Fruit fly (Drosophila melanogaster) whole organism, embryonic: ENCODE results near the gene Uba5.

Experiments
- Bgb ChIP-seq: fragments of 200-800 bp; sonication (Bioruptor generic); IDR thresholded peaks from 2 replicates; pipeline ENCODE4 v1.3.6; 2022; ENCODE audit warnings: missing biosample characterization, missing genetic modification characterization; ENCODE audit not compliant: partially characterized antibody
- CG10654 ChIP-seq: fragments of 200-800 bp; sonication (Bioruptor generic); optimal IDR thresholded peaks from 2 replicates; lab custom pipeline; 2016; ENCODE audit warnings: missing biosample characterization, missing genetic modification characterization
- CG11695 ChIP-seq: fragments of 200-800 bp; sonication (Bioruptor generic); IDR thresholded peaks from 3 replicates; pipeline ENCODE4 v1.3.6; 2022; ENCODE audit warnings: missing biosample characterization, missing genetic modification characterization
- CG12299 ChIP-seq: fragments of 200-800 bp; sonication (Bioruptor generic); optimal IDR thresholded peaks from 2 replicates; lab custom pipeline; 2018; ENCODE audit warnings: missing biosample characterization, mild to moderate bottlenecking, missing genetic modification characterization
- CG13123 ChIP-seq: fragments of 200-800 bp; sonication (Bioruptor generic); optimal IDR thresholded peaks from 2 replicates; lab custom pipeline; 2016; ENCODE audit warnings: missing biosample characterization, missing genetic modification characterization
- CG13624 ChIP-seq: fragments of 200-800 bp; sonication (Bioruptor generic); optimal IDR thresholded peaks from 2 replicates; lab custom pipeline; 2016; ENCODE audit warnings: missing biosample characterization, missing genetic modification characterization
- CG16779 ChIP-seq: fragments of 200-800 bp; sonication (Bioruptor generic); IDR thresholded peaks from 2 replicates; pipeline ENCODE4 v1.3.6; 2022; ENCODE audit warnings: missing biosample characterization, missing genetic modification characterization
- CG1792 ChIP-seq: fragments of 200-800 bp; sonication (Bioruptor generic); optimal IDR thresholded peaks from 2 replicates; lab custom pipeline; 2016; ENCODE audit warnings: missing biosample characterization, missing genetic modification characterization
- CG18619 ChIP-seq: fragments of 200-800 bp; sonication (Bioruptor generic); optimal IDR thresholded peaks from 3 replicates; lab custom pipeline; 2017; ENCODE audit warnings: missing biosample characterization, mild to moderate bottlenecking, missing genetic modification characterization
- CG32772 ChIP-seq: fragments of 200-800 bp; sonication (Bioruptor generic); IDR thresholded peaks from 2 replicates; pipeline ENCODE4 v1.3.6; 2022; ENCODE audit warnings: missing biosample characterization, missing genetic modification characterization
- CG3407 ChIP-seq: fragments of 200-800 bp; sonication (Bioruptor generic); optimal IDR thresholded peaks from 2 replicates; lab custom pipeline; 2018; ENCODE audit warnings: missing biosample characterization, mild to moderate bottlenecking, missing genetic modification characterization
- CG34422 ChIP-seq: fragments of 200-800 bp; sonication (Bioruptor generic); IDR thresholded peaks from 3 replicates; pipeline ENCODE4 v1.3.6; 2022; ENCODE audit warnings: missing biosample characterization, missing genetic modification characterization
- CG7372 ChIP-seq: fragments of 200-800 bp; sonication (Bioruptor generic); IDR thresholded peaks from 2 replicates; pipeline ENCODE4 v1.3.6; 2022; ENCODE audit warnings: missing biosample characterization, missing genetic modification characterization
- CG7963 ChIP-seq: fragments of 200-800 bp; sonication (Bioruptor generic); IDR thresholded peaks from 3 replicates; pipeline ENCODE4 v1.3.6; 2022; ENCODE audit warnings: missing biosample characterization, missing genetic modification characterization; ENCODE audit not compliant: partially characterized antibody
- CG8281 ChIP-seq: fragments of 200-800 bp; sonication (Bioruptor generic); optimal IDR thresholded peaks from 2 replicates; lab custom pipeline; 2018; ENCODE audit warnings: missing biosample characterization, mild to moderate bottlenecking, missing genetic modification characterization, moderate library complexity
- CG8478 ChIP-seq: fragments of >200 bp; optimal IDR thresholded peaks from 2 replicates; lab custom pipeline; 2018
- CG9876 ChIP-seq: fragments of 200-800 bp; sonication (Bioruptor generic); optimal IDR thresholded peaks from 2 replicates; lab custom pipeline; 2016; ENCODE audit warnings: missing biosample characterization, missing genetic modification characterization
- Chrac-16 ChIP-seq: fragments of 200-800 bp; sonication (Bioruptor generic); optimal IDR thresholded peaks from 3 replicates; lab custom pipeline; 2016; ENCODE audit warnings: missing biosample characterization, missing genetic modification characterization
- CkIIα-i1 ChIP-seq: fragments of 200-800 bp; sonication (Bioruptor generic); IDR thresholded peaks from 2 replicates; pipeline ENCODE4 v1.3.6; 2022; ENCODE audit warnings: missing biosample characterization, missing genetic modification characterization
- D19A ChIP-seq: fragments of 200-800 bp; optimal IDR thresholded peaks from 3 replicates; lab custom pipeline; 2019; ENCODE audit warnings: missing biosample characterization, mild to moderate bottlenecking, missing genetic modification characterization, moderate library complexity
- Dbx ChIP-seq: fragments of 200-800 bp; sonication (Bioruptor generic); IDR thresholded peaks from 3 replicates; pipeline ENCODE4 v1.3.6; 2022; ENCODE audit warnings: missing biosample characterization, missing genetic modification characterization
- Dip2 ChIP-seq: fragments of 200-800 bp; sonication (Bioruptor generic); IDR thresholded peaks from 2 replicates; pipeline ENCODE4 v1.3.6; 2022; ENCODE audit warnings: missing biosample characterization, missing genetic modification characterization
- Gug ChIP-seq: fragments of 200-800 bp; sonication (Bioruptor generic); IDR thresholded peaks from 4 replicates; pipeline ENCODE4 v1.3.6; 2022; ENCODE audit warnings: missing biosample characterization, missing genetic modification characterization
- HLHmδ ChIP-seq: fragments of 200-800 bp; sonication (Bioruptor generic); optimal IDR thresholded peaks from 2 replicates; lab custom pipeline; 2018; ENCODE audit warnings: missing biosample characterization, mild to moderate bottlenecking, missing genetic modification characterization, moderate library complexity
- Jarid2 ChIP-seq: fragments of 200-800 bp; sonication (Bioruptor generic); optimal IDR thresholded peaks from 3 replicates; lab custom pipeline; 2017; ENCODE audit warnings: mild to moderate bottlenecking, missing biosample characterization, missing genetic modification reagents, missing genetic modification characterization
- Lpt ChIP-seq: fragments of >200 bp; optimal IDR thresholded peaks from 2 replicates; lab custom pipeline; 2018; ENCODE audit warnings: missing biosample characterization, missing genetic modification characterization
- Mrtf ChIP-seq: fragments of 200-800 bp; sonication (Bioruptor generic); IDR thresholded peaks from 3 replicates; pipeline ENCODE4 v1.3.6; 2022; ENCODE audit warnings: missing biosample characterization, missing genetic modification characterization
- Oaz ChIP-seq: fragments of 200-800 bp; sonication (Bioruptor generic); IDR thresholded peaks from 2 replicates; pipeline ENCODE4 v1.3.6; 2022; ENCODE audit warnings: missing biosample characterization, missing genetic modification characterization
- Oli ChIP-seq: fragments of 200-800 bp; sonication (Bioruptor generic); optimal IDR thresholded peaks from 2 replicates; lab custom pipeline; 2018; ENCODE audit warnings: missing biosample characterization, mild to moderate bottlenecking, missing genetic modification characterization, moderate library complexity
- Opbp ChIP-seq: fragments of 200-800 bp; sonication (Bioruptor generic); IDR thresholded peaks from 3 replicates; pipeline ENCODE4 v1.3.6; 2022; ENCODE audit warnings: missing biosample characterization, missing genetic modification characterization; ENCODE audit not compliant: partially characterized antibody
- Spps ChIP-seq: fragments of 200-800 bp; sonication (Bioruptor generic); optimal IDR thresholded peaks from 2 replicates; lab custom pipeline; 2018; ENCODE audit warnings: missing biosample characterization, mild to moderate bottlenecking, missing genetic modification characterization
- Sry-β ChIP-seq: fragments of 200-800 bp; sonication (Bioruptor generic); optimal IDR thresholded peaks from 2 replicates; lab custom pipeline; 2018; ENCODE audit warnings: missing biosample characterization, mild to moderate bottlenecking, missing genetic modification characterization, moderate library complexity
- Taf1 ChIP-seq: fragments of 200-800 bp; sonication (Bioruptor generic); IDR thresholded peaks from 2 replicates; pipeline ENCODE4 v1.3.6; 2022; ENCODE audit warnings: missing biosample characterization, missing genetic modification characterization
- corto ChIP-seq: fragments of 200-800 bp; sonication (Bioruptor generic); optimal IDR thresholded peaks from 2 replicates; lab custom pipeline; 2016; ENCODE audit warnings: missing biosample characterization, mild to moderate bottlenecking, missing genetic modification characterization, moderate library complexity
- disco-r ChIP-seq: fragments of 200-800 bp; sonication (Bioruptor generic); optimal IDR thresholded peaks from 2 replicates; lab custom pipeline; 2016; ENCODE audit warnings: missing biosample characterization, missing genetic modification characterization
- ewg ChIP-seq: fragments of 200-800 bp; sonication (Bioruptor generic); optimal IDR thresholded peaks from 3 replicates; lab custom pipeline; 2017; ENCODE audit warnings: mild to moderate bottlenecking, missing biosample characterization, missing genetic modification reagents, missing genetic modification characterization
- gro ChIP-seq: fragments of 200-800 bp; sonication (Bioruptor generic); optimal IDR thresholded peaks from 2 replicates; lab custom pipeline; 2016; ENCODE audit warnings: missing biosample characterization, missing genetic modification characterization
- gsb ChIP-seq: fragments of 200-800 bp; sonication (Bioruptor generic); IDR thresholded peaks from 2 replicates; pipeline ENCODE4 v1.3.6; 2022; ENCODE audit warnings: missing biosample characterization, missing genetic modification characterization
- h ChIP-seq: fragments of >200 bp; optimal IDR thresholded peaks from 2 replicates; lab custom pipeline; 2017
- p53 ChIP-seq: fragments of 200-800 bp; sonication (Bioruptor generic); optimal IDR thresholded peaks from 2 replicates; lab custom pipeline; 2016; ENCODE audit warnings: missing biosample characterization, missing genetic modification characterization
- pum ChIP-seq: fragments of 200-800 bp; sonication (Bioruptor generic); optimal IDR thresholded peaks from 2 replicates; lab custom pipeline; 2016; ENCODE audit warnings: missing biosample characterization, missing genetic modification characterization
- row ChIP-seq: fragments of 200-800 bp; sonication (Bioruptor generic); IDR thresholded peaks from 3 replicates; pipeline ENCODE4 v1.3.6; 2022; ENCODE audit warnings: missing biosample characterization, missing genetic modification characterization
- sd ChIP-seq: fragments of 200-800 bp; sonication (Bioruptor generic); optimal IDR thresholded peaks from 3 replicates; lab custom pipeline; 2018; ENCODE audit warnings: missing biosample characterization, mild to moderate bottlenecking, missing genetic modification characterization, moderate library complexity
- slp2 ChIP-seq: fragments of 200-800 bp; sonication (Bioruptor generic); optimal IDR thresholded peaks from 2 replicates; lab custom pipeline; 2016; ENCODE audit warnings: missing biosample characterization, missing genetic modification characterization
- so ChIP-seq: fragments of 200-800 bp; sonication (Bioruptor generic); IDR thresholded peaks from 3 replicates; pipeline ENCODE4 v1.3.6; 2022; ENCODE audit warnings: missing biosample characterization, missing genetic modification characterization
- usp ChIP-seq: fragments of >200 bp; optimal IDR thresholded peaks from 2 replicates; lab custom pipeline; 2017; ENCODE audit warnings: missing biosample characterization, missing genetic modification characterization
- vnd ChIP-seq: fragments of 200-800 bp; sonication (Bioruptor generic); IDR thresholded peaks from 3 replicates; pipeline ENCODE4 v1.3.6; 2022; ENCODE audit warnings: missing biosample characterization, missing genetic modification characterization; ENCODE audit not compliant: partially characterized antibody
- wek ChIP-seq: fragments of 200-800 bp; sonication (Bioruptor generic); optimal IDR thresholded peaks from 3 replicates; lab custom pipeline; 2018; ENCODE audit warnings: missing biosample characterization, mild to moderate bottlenecking, missing genetic modification characterization, moderate library complexity
- wor ChIP-seq: fragments of 200-800 bp; sonication (Bioruptor generic); IDR thresholded peaks from 2 replicates; pipeline ENCODE4 v1.3.6; 2022; ENCODE audit warnings: missing biosample characterization, missing genetic modification characterization
- zfh1 ChIP-seq: fragments of 200-800 bp; sonication (Bioruptor generic); IDR thresholded peaks from 3 replicates; pipeline ENCODE4 v1.3.6; 2022; ENCODE audit warnings: missing biosample characterization, missing genetic modification characterization
- zfh2 ChIP-seq: fragments of 200-800 bp; sonication (Bioruptor generic); optimal IDR thresholded peaks from 2 replicates; lab custom pipeline; 2016; ENCODE audit warnings: missing biosample characterization, missing genetic modification characterization

The Uba5 gene

dm6 chrX:11454189-11454882 is 29.0 kb upstream of the Uba5 start, which contains the start of the genes Evi5 and HP5 (continued):
- TF ChIP-seq CG12299 (peak; percentile 24), wor (no peak; the same call in 1 of the 2 replicates), gro (peak; percentile 67), sd (tag; lab: Kevin White, UChicago) (peak; percentile 34), D19A (tag; lab: Kevin White, UChicago) (no peak), CG18619 (GFP tag; lab: Kevin White, UChicago) (peak; percentile 37), Dbx (no peak; the same call in 2 of the 3 replicates), CG32772 (GFP tag; lab: Robert Waterston, UW) (peak; percentile 72), Jarid2 (GFP tag; lab: Kevin White, UChicago) (peak; percentile 63), CG16779 (GFP tag; lab: Robert Waterston, UW) (no peak), p53 (no peak), row (GFP tag; lab: Robert Waterston, UW) (peak; percentile 87), zfh1 (GFP tag; lab: Robert Waterston, UW) (peak; percentile 61; the same call in 1 of the 3 replicates), ewg (GFP tag; lab: Kevin White, UChicago) (no peak), Spps (tag; lab: Kevin White, UChicago) (no peak), CG8478 (no peak), disco-r (GFP tag; lab: Kevin White, UChicago) (no peak), Oli (peak; percentile 21), gsb (no peak), Chrac-16 (GFP tag; lab: Kevin White, UChicago) (peak; percentile 36), wek (GFP tag; lab: Kevin White, UChicago) (no peak), Sry-β (GFP tag; lab: Kevin White, UChicago) (no peak), Gug (GFP tag; lab: Robert Waterston, UW) (peak; percentile 82), CG10654 (peak; percentile 7), so (no peak; the same call in 2 of the 3 replicates), Bgb (GFP tag; lab: Robert Waterston, UW) (peak; percentile 60; the same call in 1 of the 2 replicates), CG9876 (no peak), Mrtf (GFP tag; lab: Robert Waterston, UW) (peak; percentile 65; the same call in 1 of the 3 replicates), CG34422 (GFP tag; lab: Robert Waterston, UW) (peak; percentile 43; the same call in 2 of the 3 replicates), HLHmδ (GFP tag; lab: Kevin White, UChicago) (no peak), CG13624 (GFP tag; lab: Kevin White, UChicago) (peak; percentile 80), CG7372 (GFP tag; lab: Robert Waterston, UW) (peak; percentile 43; the same call in 1 of the 2 replicates), CG11695 (GFP tag; lab: Robert Waterston, UW) (0 out of 3 replicates have a peak, but pooled peaks have one; percentile 21), CG7963 (GFP tag; lab: Robert Waterston, UW) (peak; percentile 57; the same call in 1 of the 3 replicates), CG3407 (GFP tag; lab: Kevin White, UChicago) (no peak), pum (GFP tag; lab: Kevin White, UChicago) (peak; percentile 48), CG13123 (GFP tag; lab: Kevin White, UChicago) (no peak), corto (no peak), CkIIα-i1 (GFP tag; lab: Robert Waterston, UW) (no peak), CG8281 (peak; percentile 9), Dip2 (GFP tag; lab: Robert Waterston, UW) (no peak), Opbp (GFP tag; lab: Robert Waterston, UW) (peak; percentile 17; the same call in 1 of the 3 replicates), slp2 (GFP tag; lab: Kevin White, UChicago) (peak; percentile 27), Lpt (GFP tag; lab: Kevin White, UChicago) (no peak), zfh2 (peak; percentile 49), Taf1 (GFP tag; lab: Robert Waterston, UW) (peak; percentile 54; the same call in 1 of the 2 replicates), h (lab: Kevin White, UChicago) (no peak), CG1792 (GFP tag; lab: Kevin White, UChicago) (peak; percentile 48), Oaz (GFP tag; lab: Robert Waterston, UW) (peak; percentile 21; the same call in 1 of the 2 replicates), vnd (peak; percentile 29; the same call in 1 of the 3 replicates), usp (GFP tag; lab: Kevin White, UChicago) (no peak)
